Worm (Caenorhabditis elegans) whole organism, early embryonic: Measurements from ENCODE around the gene F20G2.2.

Experiments used
- ama-1 ChIP-seq: fragments of 150-350 bp; optimal IDR thresholded peaks from 2 replicates; lab custom pipeline; 2014
- ceh-36 ChIP-seq: sonication (generic microtip); optimal IDR thresholded peaks from 2 replicates; lab custom pipeline; 2016; ENCODE audit warnings: missing genetic modification characterization, inconsistent platforms, missing compliant biosample characterization
- hmbx-1 ChIP-seq: sonication (generic microtip); optimal IDR thresholded peaks from 2 replicates; lab custom pipeline; 2016; ENCODE audit warnings: mild to moderate bottlenecking, missing genetic modification characterization, missing compliant biosample characterization
- tbx-11 ChIP-seq: fragments of 200-800 bp; sonication (Bioruptor generic); IDR thresholded peaks from 2 replicates; pipeline ENCODE4 v1.3.6; 2022; ENCODE audit warnings: missing genetic modification characterization, missing compliant biosample characterization
- tbx-37 ChIP-seq: fragments of 200-800 bp; sonication (Bioruptor generic); conservative IDR thresholded peaks from 2 replicates; pipeline ENCODE4 v1.3.6; 2022; ENCODE audit warnings: missing genetic modification reagents, missing genetic modification characterization, missing compliant biosample characterization

ce11 chrV:13715223-13715686 lies 41.0 kb downstream of the F20G2.2 start, which contains the start of gene zipt-9:
- no peak for TF ChIP-seq ceh-36 (tag; lab: Kevin White, UChicago)
- TF ChIP-seq hmbx-1 (tag; lab: Kevin White, UChicago), result no peak
- no peak for TF ChIP-seq ama-1 (lab: Kevin White, UChicago)
- 0 out of 2 replicates have a peak, but pooled peaks have one; percentile 45 for TF ChIP-seq tbx-11 (GFP tag; lab: Robert Waterston, UW)
- peak; percentile 70 for TF ChIP-seq tbx-37 (GFP tag; lab: Robert Waterston, UW)
